Worm (Caenorhabditis elegans): ENCODE data around the gene F28H7.8.

F28H7.8 gene

ce11 chrV:10723181-10723580 is 35.6 kb upstream of the F28H7.8 start:
- TF ChIP-seq ceh-28 (tag; optimal IDR thresholded peaks at IDR 0.05) (no peak), tra-1 (GFP tag; IDR thresholded peaks at IDR 0.05) (no peak), mxl-3 (GFP tag; optimal IDR thresholded peaks at IDR 0.05) (no peak), nhr-6 (tag; optimal IDR thresholded peaks at IDR 0.05) (peak; percentile 30), gei-8 (GFP tag; optimal IDR thresholded peaks at IDR 0.05) (no peak), php-3 (GFP tag; IDR thresholded peaks at IDR 0.05) (no peak), unc-62 (GFP tag; optimal IDR thresholded peaks at IDR 0.05 in 1 of 2) (peak in 1 of 2 experiments; percentile 25), unc-62 (tag; optimal IDR thresholded peaks at IDR 0.05) (no peak), saeg-2 (GFP tag; IDR thresholded peaks at IDR 0.05) (no peak), zip-2 (tag; optimal IDR thresholded peaks at IDR 0.05) (no peak), Y75B8A.6 (GFP tag; IDR thresholded peaks at IDR 0.05) (no peak), mes-2 (tag; optimal IDR thresholded peaks at IDR 0.05; ENCODE audit: poor library complexity, severe bottlenecking) (no peak), pha-4 (GFP tag; IDR thresholded peaks at IDR 0.05) (no peak), pha-4 (tag; optimal IDR thresholded peaks at IDR 0.05) (peak; percentile 17), pqm-1 (tag; optimal IDR thresholded peaks at IDR 0.05) (no peak), aha-1 (tag) (peak; percentile 89), ceh-82 (tag; optimal IDR thresholded peaks at IDR 0.05) (no peak), sdz-12 (GFP tag; optimal IDR thresholded peaks at IDR 0.05) (no peak), egl-27 (tag; optimal IDR thresholded peaks at IDR 0.05) (no peak), mep-1 (tag; optimal IDR thresholded peaks at IDR 0.05) (peak; percentile 4), snpc-4 (tag; optimal IDR thresholded peaks at IDR 0.05) (no peak), ztf-7 (tag; optimal IDR thresholded peaks at IDR 0.05) (no peak), F49E8.2 (tag; optimal IDR thresholded peaks at IDR 0.05; ENCODE audit: borderline replicate concordance) (no peak), hlh-30 (tag; optimal IDR thresholded peaks at IDR 0.05; ENCODE audit: insufficient read depth) (peak; percentile 89), lsy-2 (tag; optimal IDR thresholded peaks at IDR 0.05) (peak in 1 of 2 experiments; percentile 19), Y5F2A.4 (GFP tag; optimal IDR thresholded peaks at IDR 0.05) (no peak), mxl-2 (GFP tag; conservative IDR thresholded peaks at IDR 0.05) (no peak), zfp-2 (tag; optimal IDR thresholded peaks at IDR 0.05) (no peak), mdl-1 (tag; optimal IDR thresholded peaks at IDR 0.05) (peak in 1 of 2 experiments; percentile 68), fos-1 (tag; optimal IDR thresholded peaks at IDR 0.05) (no peak), nhr-28 (tag; optimal IDR thresholded peaks at IDR 0.05) (no peak), unc-130 (GFP tag; optimal IDR thresholded peaks at IDR 0.05) (no peak), snpc-1.2 (GFP tag; IDR thresholded peaks at IDR 0.05) (no peak), rbr-2 (tag; optimal IDR thresholded peaks at IDR 0.05) (peak; percentile 0), madf-9 (GFP tag; conservative IDR thresholded peaks at IDR 0.05) (no peak), F44E2.7 (GFP tag; IDR thresholded peaks at IDR 0.05) (no peak), nhr-111 (GFP tag; optimal IDR thresholded peaks at IDR 0.05) (no peak), ZK546.5 (tag; optimal IDR thresholded peaks at IDR 0.05) (no peak), dve-1 (tag; optimal IDR thresholded peaks at IDR 0.05; ENCODE audit: insufficient read depth) (peak; percentile 61), nhr-41 (GFP tag; IDR thresholded peaks at IDR 0.05) (no peak), nhr-10 (tag; optimal IDR thresholded peaks at IDR 0.05) (no peak), spr-1 (tag; optimal IDR thresholded peaks at IDR 0.05) (no peak)

- TF ChIP-seq daf-16 (GFP tag; optimal IDR thresholded peaks at IDR 0.05) (peak in 1 of 2 experiments; percentile 41), daf-16 (tag; optimal IDR thresholded peaks at IDR 0.05) (no peak), nhr-11 (tag; optimal IDR thresholded peaks at IDR 0.05) (peak; percentile 34), T26A8.4 (GFP tag; IDR thresholded peaks at IDR 0.05) (no peak), unc-62 (GFP tag; optimal IDR thresholded peaks at IDR 0.05 in 1 of 2) (peak in 1 of 2 experiments; percentile 99), unc-62 (tag; optimal IDR thresholded peaks at IDR 0.05) (no peak), zip-2 (tag; optimal IDR thresholded peaks at IDR 0.05) (no peak)
Measured at ce11 chrV:10723583-10723982, 35.2 kb upstream of the F28H7.8 start.
